Fruit fly (Drosophila melanogaster) whole organism, embryonic: ENCODE measurements around the gene Irp-1B.
A peak's percentile ranks its signal among the peaks of the same experiment; 100 is the strongest.

Experiments
- Adf1 ChIP-seq: fragments of 200-800 bp; sonication (Bioruptor generic); IDR thresholded peaks from 2 replicates; pipeline ENCODE4 v1.3.6; 2022; ENCODE audit warnings: missing biosample characterization, missing genetic modification characterization
- CG10959 ChIP-seq: fragments of 200-800 bp; sonication (Bioruptor generic); IDR thresholded peaks from 2 replicates; pipeline ENCODE4 v1.3.6; 2022; ENCODE audit warnings: missing biosample characterization, missing genetic modification characterization
- CG10979 ChIP-seq: fragments of 200-800 bp; sonication (Bioruptor generic); optimal IDR thresholded peaks from 2 replicates; lab custom pipeline; 2018; ENCODE audit warnings: missing biosample characterization, mild to moderate bottlenecking, missing genetic modification characterization, moderate library complexity
- CG11093 ChIP-seq: fragments of 200-800 bp; sonication (Bioruptor generic); IDR thresholded peaks from 3 replicates; pipeline ENCODE4 v1.3.6; 2022; ENCODE audit warnings: missing biosample characterization, missing genetic modification characterization
- CG11723 ChIP-seq: fragments of 200-800 bp; sonication (Bioruptor generic); optimal IDR thresholded peaks from 2 replicates; lab custom pipeline; 2017; ENCODE audit warnings: missing biosample characterization, mild to moderate bottlenecking, missing genetic modification characterization
- CG12659 ChIP-seq: fragments of 200-800 bp; sonication (Bioruptor generic); optimal IDR thresholded peaks from 3 replicates; lab custom pipeline; 2017; ENCODE audit warnings: mild to moderate bottlenecking, missing biosample characterization, missing genetic modification reagents, missing genetic modification characterization
- CG14667 ChIP-seq: fragments of 200-800 bp; sonication (Bioruptor generic); IDR thresholded peaks from 2 replicates; pipeline ENCODE4 v1.3.6; 2022; ENCODE audit warnings: missing biosample characterization, missing genetic modification characterization
- CG15269 ChIP-seq: fragments of 200-800 bp; sonication (Bioruptor generic); optimal IDR thresholded peaks from 2 replicates; lab custom pipeline; 2018; ENCODE audit warnings: missing biosample characterization, mild to moderate bottlenecking, missing genetic modification characterization, moderate library complexity
- CG16813 ChIP-seq: fragments of 200-800 bp; sonication (Bioruptor generic); IDR thresholded peaks from 3 replicates; pipeline ENCODE4 v1.3.6; 2022; ENCODE audit warnings: missing biosample characterization, missing genetic modification characterization; ENCODE audit not compliant: partially characterized antibody
- CG17186 ChIP-seq: fragments of 200-800 bp; sonication (Bioruptor generic); optimal IDR thresholded peaks from 3 replicates; lab custom pipeline; 2017; ENCODE audit warnings: missing biosample characterization, missing genetic modification reagents, missing genetic modification characterization
- CG17328 ChIP-seq: fragments of 200-800 bp; sonication (Bioruptor generic); IDR thresholded peaks from 2 replicates; pipeline ENCODE4 v1.3.6; 2022; ENCODE audit warnings: missing biosample characterization, missing genetic modification characterization
- CG17568 ChIP-seq: fragments of 200-800 bp; sonication (Bioruptor generic); optimal IDR thresholded peaks from 2 replicates; lab custom pipeline; 2018; ENCODE audit warnings: missing biosample characterization, mild to moderate bottlenecking, missing genetic modification characterization, moderate library complexity
- CG2202 ChIP-seq: fragments of 200-800 bp; sonication (Bioruptor generic); optimal IDR thresholded peaks from 2 replicates; lab custom pipeline; 2018; ENCODE audit warnings: missing biosample characterization, mild to moderate bottlenecking, missing genetic modification characterization
- CG30020 ChIP-seq: fragments of 200-800 bp; optimal IDR thresholded peaks from 2 replicates; lab custom pipeline; 2019; ENCODE audit warnings: missing biosample characterization, mild to moderate bottlenecking, missing genetic modification characterization, moderate library complexity
- CG3163 ChIP-seq: fragments of 200-800 bp; sonication (Bioruptor generic); optimal IDR thresholded peaks from 3 replicates; lab custom pipeline; 2016; ENCODE audit warnings: missing biosample characterization, missing genetic modification characterization
- CG33557 ChIP-seq: fragments of 200-800 bp; sonication (Bioruptor generic); optimal IDR thresholded peaks from 2 replicates; lab custom pipeline; 2019; ENCODE audit warnings: missing biosample characterization, mild to moderate bottlenecking, missing genetic modification characterization, moderate library complexity
- CG34376 ChIP-seq: fragments of 200-800 bp; sonication (Bioruptor generic); optimal IDR thresholded peaks from 2 replicates; lab custom pipeline; 2018; ENCODE audit warnings: missing biosample characterization, mild to moderate bottlenecking, missing genetic modification characterization
- CG4404 ChIP-seq: fragments of 200-800 bp; sonication (Bioruptor generic); IDR thresholded peaks from 2 replicates; pipeline ENCODE4 v1.3.6; 2022; ENCODE audit warnings: missing biosample characterization, missing genetic modification characterization
- CG6791 ChIP-seq: fragments of 200-800 bp; sonication (Bioruptor generic); IDR thresholded peaks from 3 replicates; pipeline ENCODE4 v1.3.6; 2022; ENCODE audit warnings: missing biosample characterization, missing genetic modification characterization; ENCODE audit not compliant: partially characterized antibody
- CG7271 ChIP-seq: fragments of 200-800 bp; sonication (Bioruptor generic); optimal IDR thresholded peaks from 2 replicates; lab custom pipeline; 2018; ENCODE audit warnings: missing biosample characterization, mild to moderate bottlenecking, missing genetic modification characterization, moderate library complexity
- CG7987 ChIP-seq: fragments of 200-800 bp; sonication (Bioruptor generic); optimal IDR thresholded peaks from 2 replicates; lab custom pipeline; 2018; ENCODE audit warnings: missing biosample characterization, mild to moderate bottlenecking, missing genetic modification characterization, moderate library complexity
- CG8359 ChIP-seq: fragments of 200-800 bp; sonication (Bioruptor generic); optimal IDR thresholded peaks from 2 replicates; lab custom pipeline; 2017; ENCODE audit warnings: missing biosample characterization, mild to moderate bottlenecking, missing genetic modification characterization, borderline replicate concordance
- CG8478 ChIP-seq: fragments of >200 bp; optimal IDR thresholded peaks from 2 replicates; lab custom pipeline; 2018
- CG8944 ChIP-seq: fragments of 200-800 bp; sonication (Bioruptor generic); optimal IDR thresholded peaks from 3 replicates; lab custom pipeline; 2016; ENCODE audit warnings: missing biosample characterization, missing genetic modification characterization
- Camta ChIP-seq: fragments of 200-800 bp; sonication (Bioruptor generic); optimal IDR thresholded peaks from 2 replicates; lab custom pipeline; 2016; ENCODE audit warnings: missing biosample characterization, missing genetic modification characterization
- CoRest ChIP-seq: fragments of 200-800 bp; sonication (Bioruptor generic); optimal IDR thresholded peaks from 3 replicates; lab custom pipeline; 2018; ENCODE audit warnings: missing biosample characterization, mild to moderate bottlenecking, missing genetic modification characterization, moderate library complexity
- Drgx ChIP-seq: fragments of 200-800 bp; sonication (Bioruptor generic); IDR thresholded peaks from 2 replicates; pipeline ENCODE4 v1.3.6; 2022; ENCODE audit warnings: missing biosample characterization, missing genetic modification characterization
- Hey ChIP-seq: fragments of 200-800 bp; sonication (Bioruptor generic); optimal IDR thresholded peaks from 3 replicates; lab custom pipeline; 2018; ENCODE audit warnings: missing biosample characterization, mild to moderate bottlenecking, missing genetic modification characterization
- HmgD ChIP-seq: fragments of 200-800 bp; sonication (Bioruptor generic); optimal IDR thresholded peaks from 3 replicates; lab custom pipeline; 2016; ENCODE audit warnings: missing biosample characterization, missing genetic modification characterization
- Lim3 ChIP-seq: fragments of 200-800 bp; sonication (Bioruptor generic); IDR thresholded peaks from 2 replicates; pipeline ENCODE4 v1.3.6; 2022; ENCODE audit warnings: missing biosample characterization, missing genetic modification characterization
- NC2β ChIP-seq: fragments of 200-800 bp; sonication (Bioruptor generic); optimal IDR thresholded peaks from 2 replicates; lab custom pipeline; 2016; ENCODE audit warnings: missing biosample characterization, missing genetic modification characterization
- Side ChIP-seq: fragments of 200-800 bp; sonication (Bioruptor generic); optimal IDR thresholded peaks from 2 replicates; lab custom pipeline; 2016; ENCODE audit warnings: missing biosample characterization, missing genetic modification characterization
- Sox100B ChIP-seq: fragments of 200-800 bp; sonication (Bioruptor generic); optimal IDR thresholded peaks from 3 replicates; lab custom pipeline; 2018; ENCODE audit warnings: missing biosample characterization, mild to moderate bottlenecking, missing genetic modification characterization
- Spps ChIP-seq: fragments of 200-800 bp; sonication (Bioruptor generic); optimal IDR thresholded peaks from 2 replicates; lab custom pipeline; 2018; ENCODE audit warnings: missing biosample characterization, mild to moderate bottlenecking, missing genetic modification characterization
- ap ChIP-seq: fragments of 200-800 bp; sonication (Bioruptor generic); IDR thresholded peaks from 2 replicates; pipeline ENCODE4 v1.3.6; 2022; ENCODE audit warnings: missing biosample characterization, missing genetic modification characterization
- bigmax ChIP-seq: fragments of 200-800 bp; sonication (Bioruptor generic); optimal IDR thresholded peaks from 2 replicates; lab custom pipeline; 2018; ENCODE audit warnings: missing biosample characterization, mild to moderate bottlenecking, missing genetic modification characterization
- cad ChIP-seq: fragments of >200 bp; optimal IDR thresholded peaks from 2 replicates; lab custom pipeline; 2017; ENCODE audit warnings: missing biosample characterization, missing genetic modification characterization
- cas ChIP-seq: fragments of 200-800 bp; sonication (Bioruptor generic); IDR thresholded peaks from 2 replicates; pipeline ENCODE4 v1.3.6; 2022; ENCODE audit warnings: missing biosample characterization, missing genetic modification characterization
- chm ChIP-seq: fragments of 200-800 bp; sonication (Bioruptor generic); IDR thresholded peaks from 2 replicates; pipeline ENCODE4 v1.3.6; 2022; ENCODE audit warnings: missing biosample characterization, missing genetic modification characterization
- en ChIP-seq: fragments of 200-800 bp; sonication (Bioruptor generic); optimal IDR thresholded peaks from 2 replicates; lab custom pipeline; 2016; ENCODE audit warnings: missing biosample characterization, missing genetic modification characterization
- nerfin-1 ChIP-seq: fragments of 200-800 bp; sonication (Bioruptor generic); optimal IDR thresholded peaks from 3 replicates; lab custom pipeline; 2019; ENCODE audit warnings: missing biosample characterization, mild to moderate bottlenecking, missing genetic modification characterization, moderate library complexity
- nmo ChIP-seq: fragments of 200-800 bp; sonication (Bioruptor generic); optimal IDR thresholded peaks from 2 replicates; lab custom pipeline; 2018; ENCODE audit warnings: missing biosample characterization, mild to moderate bottlenecking, missing genetic modification characterization, moderate library complexity
- onecut ChIP-seq: fragments of 200-800 bp; sonication (Bioruptor generic); IDR thresholded peaks from 2 replicates; pipeline ENCODE4 v1.3.6; 2022; ENCODE audit warnings: missing biosample characterization, missing genetic modification characterization
- sim ChIP-seq: fragments of 200-800 bp; sonication (Bioruptor generic); IDR thresholded peaks from 2 replicates; pipeline ENCODE4 v1.3.6; 2022; ENCODE audit warnings: missing biosample characterization, missing genetic modification characterization
- stwl ChIP-seq: fragments of 200-800 bp; sonication (Bioruptor generic); optimal IDR thresholded peaks from 3 replicates; lab custom pipeline; 2018; ENCODE audit warnings: missing biosample characterization, mild to moderate bottlenecking, missing genetic modification characterization, moderate library complexity
- tap ChIP-seq: fragments of 200-800 bp; optimal IDR thresholded peaks from 3 replicates; lab custom pipeline; 2019; ENCODE audit warnings: missing biosample characterization, mild to moderate bottlenecking, missing genetic modification characterization, moderate library complexity
- tgo ChIP-seq: fragments of 200-800 bp; sonication (Bioruptor generic); IDR thresholded peaks from 3 replicates; pipeline ENCODE4 v1.3.6; 2022; ENCODE audit warnings: missing biosample characterization, missing genetic modification characterization
- tin ChIP-seq: fragments of 200-800 bp; sonication (Bioruptor generic); optimal IDR thresholded peaks from 3 replicates; lab custom pipeline; 2016; ENCODE audit warnings: missing biosample characterization, missing genetic modification characterization
- tll ChIP-seq, 2 experiments: fragments of 200-800 bp in 1 of 2; fragments of >200 bp in 1 of 2; sonication (Bioruptor generic) in 1 of 2; optimal IDR thresholded peaks; 2 replicates each; lab custom pipeline; 2017 to 2019; ENCODE audit warnings: missing biosample characterization in 2 of 2, missing genetic modification characterization in 2 of 2, mild to moderate bottlenecking in 1 of 2, moderate library complexity in 1 of 2
- tup ChIP-seq: fragments of 200-800 bp; sonication (Bioruptor generic); optimal IDR thresholded peaks from 2 replicates; lab custom pipeline; 2016; ENCODE audit warnings: missing biosample characterization, mild to moderate bottlenecking, missing genetic modification characterization, moderate library complexity
- usp ChIP-seq: fragments of >200 bp; optimal IDR thresholded peaks from 2 replicates; lab custom pipeline; 2017; ENCODE audit warnings: missing biosample characterization, missing genetic modification characterization
- z ChIP-seq: fragments of 200-800 bp; sonication (Bioruptor generic); IDR thresholded peaks from 3 replicates; pipeline ENCODE4 v1.3.6; 2022; ENCODE audit warnings: missing biosample characterization, missing genetic modification characterization

The Irp-1B gene

DNA sequence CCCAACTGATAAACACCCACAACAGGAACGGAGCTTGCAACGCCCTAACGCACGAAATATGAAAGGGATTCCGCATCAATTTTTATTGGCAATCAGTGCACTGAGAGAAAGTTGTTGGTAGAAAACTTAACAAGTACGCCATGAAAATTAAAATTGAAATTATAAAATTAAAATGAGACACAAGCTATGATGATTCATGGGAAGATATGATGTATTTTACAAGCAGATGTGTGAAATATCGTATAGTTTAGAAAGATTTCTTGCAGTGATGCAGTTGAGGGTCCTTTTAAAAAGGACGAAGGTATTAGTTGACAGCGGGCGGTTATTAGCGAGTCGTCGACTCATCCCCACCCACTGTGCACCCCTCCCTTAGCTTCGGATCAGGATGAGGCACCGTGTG is 42.2 kb downstream of the Irp-1B start (continued):
- TF ChIP-seq tgo (GFP tag; lab: Robert Waterston, UW) (peak; percentile 25; the same call in 1 of the 3 replicates), NC2β (GFP tag; lab: Kevin White, UChicago) (no peak), CG14667 (GFP tag; lab: Robert Waterston, UW) (0 out of 2 replicates have a peak, but pooled peaks have one; percentile 27), nmo (peak; percentile 43), CG15269 (no peak), CoRest (tag; lab: Kevin White, UChicago) (no peak), tin (GFP tag; lab: Kevin White, UChicago) (peak; percentile 42), tap (tag; lab: Kevin White, UChicago) (no peak), usp (GFP tag; lab: Kevin White, UChicago) (no peak), tup (GFP tag; lab: Kevin White, UChicago) (no peak), Spps (tag; lab: Kevin White, UChicago) (no peak), onecut (GFP tag; lab: Robert Waterston, UW) (no peak), tll (GFP tag; optimal IDR thresholded peaks at IDR 0.05; lab: Kevin White, UChicago) (no peak), CG7271 (tag; lab: Kevin White, UChicago) (peak; percentile 14), Adf1 (GFP tag; lab: Robert Waterston, UW) (no peak), cad (GFP tag; lab: Kevin White, UChicago) (no peak), en (GFP tag; lab: Kevin White, UChicago) (no peak), CG8359 (GFP tag; lab: Kevin White, UChicago) (no peak), sim (GFP tag; lab: Robert Waterston, UW) (no peak), Camta (GFP tag; lab: Kevin White, UChicago) (no peak), CG33557 (peak; percentile 30), CG8478 (lab: Kevin White, UChicago) (no peak), CG17186 (GFP tag; lab: Kevin White, UChicago) (no peak), nerfin-1 (tag; lab: Kevin White, UChicago) (peak; percentile 61), CG34376 (GFP tag; lab: Kevin White, UChicago) (no peak), z (GFP tag; lab: Robert Waterston, UW) (no peak), CG30020 (tag; lab: Kevin White, UChicago) (no peak), CG17328 (0 out of 2 replicates have a peak, but pooled peaks have one; percentile 22), Sox100B (GFP tag; lab: Kevin White, UChicago) (no peak), CG16813 (GFP tag; lab: Robert Waterston, UW) (no peak), HmgD (GFP tag; lab: Kevin White, UChicago) (no peak), bigmax (GFP tag; lab: Kevin White, UChicago) (no peak), CG12659 (GFP tag; lab: Kevin White, UChicago) (no peak), Drgx (GFP tag; lab: Robert Waterston, UW) (no peak), CG6791 (no peak), stwl (tag; lab: Kevin White, UChicago) (no peak), CG2202 (no peak), CG10959 (peak; percentile 27; the same call in 1 of the 2 replicates), CG17568 (no peak), CG7987 (no peak), CG10979 (tag; lab: Kevin White, UChicago) (peak; percentile 66), Side (no peak), CG11723 (GFP tag; lab: Kevin White, UChicago) (no peak), CG3163 (GFP tag; lab: Kevin White, UChicago) (no peak), Hey (no peak), CG11093 (GFP tag; lab: Robert Waterston, UW) (no peak), cas (GFP tag; lab: Robert Waterston, UW) (no peak), chm (GFP tag; lab: Robert Waterston, UW) (no peak), ap (GFP tag; lab: Robert Waterston, UW) (no peak), Lim3 (GFP tag; lab: Robert Waterston, UW) (no peak), CG8944 (GFP tag; lab: Kevin White, UChicago) (no peak), CG4404 (no peak)
